Fruit fly (Drosophila melanogaster) whole organism, pupa: ENCODE measurements around the gene Sfxn2.
A peak's percentile ranks its signal among the peaks of the same experiment; 100 is the strongest.

Source experiments
- CG13204 ChIP-seq: fragments of 200-800 bp; sonication (Bioruptor generic); optimal IDR thresholded peaks from 2 replicates; lab custom pipeline; 2018; ENCODE audit warnings: missing biosample characterization, mild to moderate bottlenecking, missing genetic modification characterization, moderate library complexity
- CG17806 ChIP-seq: fragments of 200-800 bp; sonication (Bioruptor generic); optimal IDR thresholded peaks from 2 replicates; lab custom pipeline; 2018; ENCODE audit warnings: missing biosample characterization, mild to moderate bottlenecking, missing genetic modification characterization, moderate library complexity
- CG32121 ChIP-seq: fragments of 200-800 bp; sonication (Bioruptor generic); IDR thresholded peaks from 2 replicates; pipeline ENCODE4 v1.3.6; 2022; ENCODE audit warnings: missing biosample characterization, missing genetic modification characterization
- CG4496 ChIP-seq: fragments of 200-800 bp; sonication (Bioruptor generic); IDR thresholded peaks from 3 replicates; pipeline ENCODE4 v1.3.6; 2022; ENCODE audit warnings: missing biosample characterization, missing genetic modification characterization
- CG8159 ChIP-seq: fragments of 200-800 bp; sonication (Bioruptor generic); optimal IDR thresholded peaks from 3 replicates; lab custom pipeline; 2018; ENCODE audit warnings: missing biosample characterization, mild to moderate bottlenecking, missing genetic modification characterization, moderate library complexity
- CG9948 ChIP-seq: fragments of 200-800 bp; sonication (Bioruptor generic); optimal IDR thresholded peaks from 2 replicates; lab custom pipeline; 2018; ENCODE audit warnings: missing biosample characterization, mild to moderate bottlenecking, missing genetic modification characterization, moderate library complexity
- D1 ChIP-seq: fragments of 200-800 bp; sonication (Bioruptor generic); optimal IDR thresholded peaks from 2 replicates; lab custom pipeline; 2018; ENCODE audit warnings: missing biosample characterization, mild to moderate bottlenecking, missing genetic modification characterization, moderate library complexity
- EcR ChIP-seq: fragments of 200-800 bp; sonication (Bioruptor generic); optimal IDR thresholded peaks from 3 replicates; lab custom pipeline; 2019; ENCODE audit warnings: missing biosample characterization, missing genetic modification characterization, mild to moderate bottlenecking, moderate library complexity, missing genetic modification reagents
- Pif1B ChIP-seq: fragments of 200-800 bp; sonication (Bioruptor generic); optimal IDR thresholded peaks from 3 replicates; lab custom pipeline; 2016; ENCODE audit warnings: missing biosample characterization, missing genetic modification characterization
- Snoo ChIP-seq: fragments of 200-800 bp; sonication (Bioruptor generic); optimal IDR thresholded peaks from 3 replicates; lab custom pipeline; 2017; ENCODE audit warnings: missing biosample characterization, mild to moderate bottlenecking, missing genetic modification characterization, inconsistent platforms
- gl ChIP-seq: fragments of 200-800 bp; sonication (Bioruptor generic); optimal IDR thresholded peaks from 2 replicates; lab custom pipeline; 2018; ENCODE audit warnings: missing biosample characterization, mild to moderate bottlenecking, missing genetic modification characterization
- rn ChIP-seq: fragments of 200-800 bp; sonication (Bioruptor generic); IDR thresholded peaks from 2 replicates; pipeline ENCODE4 v1.3.6; 2022; ENCODE audit warnings: missing biosample characterization, missing genetic modification characterization

dm6 chr3L:19062472-19063409 lies at the start of gene Sfxn2, which contains the start of gene Ugt316A1:
- no peak for TF ChIP-seq D1 (tag; lab: Kevin White, UChicago)
- no peak for TF ChIP-seq CG17806 (tag; lab: Kevin White, UChicago)
- TF ChIP-seq CG13204 = peak; percentile 58
- peak; percentile 33 for TF ChIP-seq CG32121 (GFP tag; lab: Robert Waterston, UW)
- TF ChIP-seq CG8159 = peak; percentile 35
- peak; percentile 5 for TF ChIP-seq gl (tag; lab: Kevin White, UChicago)
- TF ChIP-seq Snoo (tag; lab: Kevin White, UChicago) = peak; percentile 64
- TF ChIP-seq EcR = no peak
- TF ChIP-seq Pif1B (GFP tag; lab: Kevin White, UChicago) = peak; percentile 52
- TF ChIP-seq rn (GFP tag; lab: Robert Waterston, UW) = no peak
- TF ChIP-seq CG9948 (tag; lab: Kevin White, UChicago) = no peak
- TF ChIP-seq CG4496 = peak; percentile 23
